Worm (Caenorhabditis elegans) whole organism, late embryonic: Measurements from ENCODE around the gene ram-2.

Source experiments
- C38D4.7 ChIP-seq: fragments of 200-800 bp; sonication (Bioruptor generic); optimal IDR thresholded peaks from 2 replicates; lab custom pipeline; 2018; ENCODE audit warnings: mild to moderate bottlenecking, missing genetic modification characterization, moderate library complexity, missing compliant biosample characterization
- K09A11.1 ChIP-seq: sonication (generic microtip); optimal IDR thresholded peaks from 2 replicates; lab custom pipeline; 2017; ENCODE audit warnings: antibody characterized with exemption, mild to moderate bottlenecking, missing genetic modification characterization, missing compliant biosample characterization; ENCODE audit not compliant: insufficient read depth
- ceh-2 ChIP-seq: sonication (generic microtip); optimal IDR thresholded peaks from 2 replicates; lab custom pipeline; 2016; ENCODE audit warnings: missing genotype, missing genetic modification characterization, missing compliant biosample characterization
- ceh-22 ChIP-seq: sonication (generic microtip); optimal IDR thresholded peaks from 2 replicates; lab custom pipeline; 2017; ENCODE audit warnings: missing biosample characterization, missing genetic modification characterization
- ceh-30 ChIP-seq: fragments of 150-350 bp; optimal IDR thresholded peaks from 2 replicates; lab custom pipeline; 2014; ENCODE audit warnings: missing biosample characterization, missing genetic modification characterization
- fkh-10 ChIP-seq: fragments of 150-350 bp; optimal IDR thresholded peaks from 2 replicates; lab custom pipeline; 2014; ENCODE audit warnings: missing biosample characterization, missing genetic modification reagents, missing genetic modification characterization
- fkh-6 ChIP-seq: sonication (generic microtip); optimal IDR thresholded peaks from 2 replicates; lab custom pipeline; 2016; ENCODE audit warnings: missing genetic modification characterization, missing compliant biosample characterization
- gmeb-2 ChIP-seq: sonication (generic microtip); optimal IDR thresholded peaks from 2 replicates; lab custom pipeline; 2016; ENCODE audit warnings: missing genetic modification characterization, inconsistent platforms, missing compliant biosample characterization
- lin-11 ChIP-seq: fragments of 200-800 bp; sonication (Bioruptor generic); optimal IDR thresholded peaks from 2 replicates; lab custom pipeline; 2018; ENCODE audit warnings: mild to moderate bottlenecking, missing genetic modification characterization, missing compliant biosample characterization
- nfya-1 ChIP-seq: sonication (generic microtip); optimal IDR thresholded peaks from 2 replicates; lab custom pipeline; 2017; ENCODE audit warnings: missing genetic modification characterization, mild to moderate bottlenecking, missing compliant biosample characterization, antibody characterized with exemption, moderate library complexity
- pha-4 ChIP-seq: fragments of 150-350 bp; optimal IDR thresholded peaks from 2 replicates; lab custom pipeline; 2018; ENCODE audit warnings: missing biosample characterization, missing genetic modification reagents, missing genetic modification characterization
- ref-2 ChIP-seq: sonication (generic microtip); optimal IDR thresholded peaks from 2 replicates; lab custom pipeline; 2016; ENCODE audit warnings: missing genetic modification characterization, missing compliant biosample characterization
- sox-4 ChIP-seq: sonication (generic microtip); optimal IDR thresholded peaks from 2 replicates; lab custom pipeline; 2017; ENCODE audit warnings: mild to moderate bottlenecking, missing genetic modification characterization, inconsistent platforms, missing compliant biosample characterization
- unc-55 ChIP-seq: sonication (generic microtip); optimal IDR thresholded peaks from 2 replicates; lab custom pipeline; 2017; ENCODE audit warnings: missing biosample characterization, missing genetic modification reagents, missing genetic modification characterization

DNA sequence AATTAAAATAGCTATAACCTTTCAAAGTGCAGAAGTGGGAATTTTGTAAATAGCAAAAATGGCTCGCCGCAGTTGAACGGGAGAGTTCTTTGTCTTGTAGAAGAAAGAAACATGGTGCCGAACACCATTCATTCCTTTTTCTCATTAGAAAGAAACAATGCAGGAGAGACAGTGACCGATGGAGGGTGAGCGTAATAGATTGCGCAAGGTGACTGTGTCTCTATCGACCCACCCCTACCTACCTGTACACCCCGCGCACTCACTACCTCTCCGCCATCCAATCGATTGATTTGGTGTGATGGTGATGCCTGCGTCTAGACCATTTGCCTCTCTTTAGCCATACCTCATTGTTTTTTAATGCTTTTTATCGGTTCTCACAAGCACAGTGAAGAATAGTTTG, 27.5 kb downstream of the ram-2 start:
- TF ChIP-seq fkh-6 (tag; lab: Kevin White, UChicago): no peak
- no peak for TF ChIP-seq gmeb-2 (tag; lab: Kevin White, UChicago)
- TF ChIP-seq K09A11.1 (tag; lab: Kevin White, UChicago): no peak
- TF ChIP-seq pha-4 (tag; lab: Kevin White, UChicago): no peak
- TF ChIP-seq C38D4.7 (GFP tag; lab: Kevin White, UChicago): no peak
- no peak for TF ChIP-seq ceh-30 (tag; lab: Kevin White, UChicago)
- TF ChIP-seq sox-4 (tag; lab: Kevin White, UChicago): no peak
- no peak for TF ChIP-seq ceh-2 (tag; lab: Kevin White, UChicago)
- no peak for TF ChIP-seq nfya-1 (tag; lab: Kevin White, UChicago)
- TF ChIP-seq unc-55 (GFP tag; lab: Kevin White, UChicago): no peak
- TF ChIP-seq fkh-10 (GFP tag; lab: Kevin White, UChicago): no peak
- no peak for TF ChIP-seq lin-11 (tag; lab: Kevin White, UChicago)
- no peak for TF ChIP-seq ref-2
- no peak for TF ChIP-seq ceh-22 (tag; lab: Kevin White, UChicago)
